Fruit fly (Drosophila melanogaster) whole organism, embryonic: ENCODE data around the gene Rpp30.

Experiments
- Atf6 ChIP-seq: fragments of 200-800 bp; sonication (Bioruptor generic); IDR thresholded peaks from 2 replicates; pipeline ENCODE4 v1.3.6; 2022; ENCODE audit warnings: missing biosample characterization, missing genetic modification characterization
- CG1024 ChIP-seq: fragments of 200-800 bp; sonication (Bioruptor generic); IDR thresholded peaks from 2 replicates; pipeline ENCODE4 v1.3.6; 2022; ENCODE audit warnings: missing biosample characterization, missing genetic modification characterization
- CG10462 ChIP-seq: fragments of 200-800 bp; sonication (Bioruptor generic); optimal IDR thresholded peaks from 2 replicates; lab custom pipeline; 2016; ENCODE audit warnings: missing biosample characterization, missing genetic modification characterization
- CG10654 ChIP-seq: fragments of 200-800 bp; sonication (Bioruptor generic); optimal IDR thresholded peaks from 2 replicates; lab custom pipeline; 2016; ENCODE audit warnings: missing biosample characterization, missing genetic modification characterization
- CG11560 ChIP-seq: fragments of 200-800 bp; sonication (Bioruptor generic); IDR thresholded peaks from 3 replicates; pipeline ENCODE4 v1.3.6; 2022; ENCODE audit warnings: missing biosample characterization, missing genetic modification characterization
- CG12391 ChIP-seq: fragments of 200-800 bp; sonication (Bioruptor generic); optimal IDR thresholded peaks from 3 replicates; lab custom pipeline; 2018; ENCODE audit warnings: missing biosample characterization, mild to moderate bottlenecking, missing genetic modification characterization, moderate library complexity
- CG12769 ChIP-seq: fragments of 200-800 bp; sonication (Bioruptor generic); optimal IDR thresholded peaks from 2 replicates; lab custom pipeline; 2019; ENCODE audit warnings: missing biosample characterization, mild to moderate bottlenecking, missing genetic modification characterization, moderate library complexity
- CG15011 ChIP-seq: fragments of 200-800 bp; sonication (Bioruptor generic); optimal IDR thresholded peaks from 3 replicates; lab custom pipeline; 2018; ENCODE audit warnings: missing biosample characterization, mild to moderate bottlenecking, missing genetic modification characterization
- CG15269 ChIP-seq: fragments of 200-800 bp; sonication (Bioruptor generic); optimal IDR thresholded peaks from 2 replicates; lab custom pipeline; 2018; ENCODE audit warnings: missing biosample characterization, mild to moderate bottlenecking, missing genetic modification characterization, moderate library complexity
- CG17359 ChIP-seq: fragments of 200-800 bp; sonication (Bioruptor generic); optimal IDR thresholded peaks from 3 replicates; lab custom pipeline; 2018; ENCODE audit warnings: missing biosample characterization, mild to moderate bottlenecking, missing genetic modification characterization, moderate library complexity
- CG18764 ChIP-seq: fragments of 200-800 bp; sonication (Bioruptor generic); optimal IDR thresholded peaks from 3 replicates; lab custom pipeline; 2016; ENCODE audit warnings: missing biosample characterization, missing genetic modification characterization
- CG31388 ChIP-seq: fragments of 200-800 bp; sonication (Bioruptor generic); optimal IDR thresholded peaks from 2 replicates; lab custom pipeline; 2016; ENCODE audit warnings: missing biosample characterization, missing genetic modification characterization
- CG43689 ChIP-seq: fragments of 200-800 bp; sonication (Bioruptor generic); IDR thresholded peaks from 2 replicates; pipeline ENCODE4 v1.3.6; 2022; ENCODE audit warnings: missing biosample characterization, missing genetic modification characterization
- CG5180 ChIP-seq: fragments of 200-800 bp; sonication (Bioruptor generic); optimal IDR thresholded peaks from 3 replicates; lab custom pipeline; 2017; ENCODE audit warnings: missing biosample characterization, missing genetic modification characterization, mild to moderate bottlenecking, moderate library complexity, missing genetic modification reagents
- CG5953 ChIP-seq: fragments of 200-800 bp; sonication (Bioruptor generic); IDR thresholded peaks from 2 replicates; pipeline ENCODE4 v1.3.6; 2022; ENCODE audit warnings: missing biosample characterization, missing genetic modification characterization
- CG8359 ChIP-seq: fragments of 200-800 bp; sonication (Bioruptor generic); optimal IDR thresholded peaks from 2 replicates; lab custom pipeline; 2017; ENCODE audit warnings: missing biosample characterization, mild to moderate bottlenecking, missing genetic modification characterization, borderline replicate concordance
- CHES-1-like ChIP-seq: fragments of 200-800 bp; sonication (Bioruptor generic); optimal IDR thresholded peaks from 2 replicates; lab custom pipeline; 2016; ENCODE audit warnings: missing biosample characterization, missing genetic modification characterization
- CkIIα-i1 ChIP-seq: fragments of 200-800 bp; sonication (Bioruptor generic); IDR thresholded peaks from 2 replicates; pipeline ENCODE4 v1.3.6; 2022; ENCODE audit warnings: missing biosample characterization, missing genetic modification characterization
- CrebB ChIP-seq: fragments of 200-800 bp; sonication (Bioruptor generic); optimal IDR thresholded peaks from 3 replicates; lab custom pipeline; 2018; ENCODE audit warnings: missing biosample characterization, mild to moderate bottlenecking, missing genetic modification characterization
- Dek ChIP-seq: fragments of 200-800 bp; sonication (Bioruptor generic); optimal IDR thresholded peaks from 3 replicates; lab custom pipeline; 2019; ENCODE audit warnings: missing biosample characterization, mild to moderate bottlenecking, missing genetic modification characterization, moderate library complexity
- ERR ChIP-seq: fragments of 200-800 bp; sonication (Bioruptor generic); optimal IDR thresholded peaks from 2 replicates; lab custom pipeline; 2016; ENCODE audit warnings: missing biosample characterization, missing genetic modification characterization
- H15 ChIP-seq: fragments of 200-800 bp; sonication (Bioruptor generic); IDR thresholded peaks from 3 replicates; pipeline ENCODE4 v1.3.6; 2022; ENCODE audit warnings: missing biosample characterization, missing genetic modification characterization
- HLH3B ChIP-seq: fragments of 200-800 bp; sonication (Bioruptor generic); IDR thresholded peaks from 2 replicates; pipeline ENCODE4 v1.3.6; 2022; ENCODE audit warnings: missing biosample characterization, missing genetic modification characterization
- Hr3 ChIP-seq: fragments of 200-800 bp; sonication (Bioruptor generic); optimal IDR thresholded peaks from 3 replicates; lab custom pipeline; 2016; ENCODE audit warnings: missing biosample characterization, missing genetic modification characterization
- Hsf ChIP-seq: fragments of 200-800 bp; sonication (Bioruptor generic); optimal IDR thresholded peaks from 3 replicates; lab custom pipeline; 2016; ENCODE audit warnings: missing biosample characterization, missing genetic modification characterization
- Meics ChIP-seq: fragments of 200-800 bp; sonication (Bioruptor generic); optimal IDR thresholded peaks from 2 replicates; lab custom pipeline; 2017; ENCODE audit warnings: missing biosample characterization, mild to moderate bottlenecking, missing genetic modification characterization
- Myb ChIP-seq: fragments of 200-800 bp; sonication (Bioruptor generic); optimal IDR thresholded peaks from 2 replicates; lab custom pipeline; 2016; ENCODE audit warnings: missing biosample characterization, missing genetic modification characterization
- NC2β ChIP-seq: fragments of 200-800 bp; sonication (Bioruptor generic); optimal IDR thresholded peaks from 2 replicates; lab custom pipeline; 2016; ENCODE audit warnings: missing biosample characterization, missing genetic modification characterization
- NK7.1 ChIP-seq: fragments of 200-800 bp; sonication (Bioruptor generic); optimal IDR thresholded peaks from 3 replicates; lab custom pipeline; 2016; ENCODE audit warnings: missing biosample characterization, missing genetic modification characterization
- Nf-YC ChIP-seq: fragments of 200-800 bp; optimal IDR thresholded peaks from 3 replicates; lab custom pipeline; 2019; ENCODE audit warnings: missing biosample characterization, mild to moderate bottlenecking, missing genetic modification characterization, moderate library complexity
- Oaz ChIP-seq: fragments of 200-800 bp; sonication (Bioruptor generic); IDR thresholded peaks from 2 replicates; pipeline ENCODE4 v1.3.6; 2022; ENCODE audit warnings: missing biosample characterization, missing genetic modification characterization
- Sry-δ ChIP-seq: fragments of 200-800 bp; sonication (Bioruptor generic); optimal IDR thresholded peaks from 2 replicates; lab custom pipeline; 2016; ENCODE audit warnings: missing biosample characterization, missing genetic modification characterization
- aop ChIP-seq: fragments of 200-800 bp; sonication (Bioruptor generic); IDR thresholded peaks from 2 replicates; pipeline ENCODE4 v1.3.6; 2022; ENCODE audit warnings: missing biosample characterization, missing genetic modification characterization
- ash1 ChIP-seq: fragments of 200-800 bp; sonication (Bioruptor generic); optimal IDR thresholded peaks from 2 replicates; lab custom pipeline; 2018; ENCODE audit warnings: missing biosample characterization, mild to moderate bottlenecking, missing genetic modification characterization
- bowl ChIP-seq: fragments of 200-800 bp; sonication (Bioruptor generic); IDR thresholded peaks from 2 replicates; pipeline ENCODE4 v1.3.6; 2022; ENCODE audit warnings: missing biosample characterization, missing genetic modification characterization
- br ChIP-seq: fragments of >200 bp; optimal IDR thresholded peaks from 2 replicates; lab custom pipeline; 2017
- caup ChIP-seq: fragments of 200-800 bp; sonication (Bioruptor generic); optimal IDR thresholded peaks from 3 replicates; lab custom pipeline; 2017; ENCODE audit warnings: missing biosample characterization, mild to moderate bottlenecking, missing genetic modification characterization, moderate library complexity; ENCODE audit not compliant: severe bottlenecking
- dm ChIP-seq: fragments of 200-800 bp; sonication (Bioruptor generic); optimal IDR thresholded peaks from 3 replicates; lab custom pipeline; 2016; ENCODE audit warnings: missing biosample characterization, missing genetic modification characterization
- ems ChIP-seq: fragments of 200-800 bp; sonication (Bioruptor generic); optimal IDR thresholded peaks from 3 replicates; lab custom pipeline; 2016; ENCODE audit warnings: missing biosample characterization, missing genetic modification characterization
- eve ChIP-seq, 2 experiments: fragments of >200 bp; optimal IDR thresholded peaks; 2 replicates each; lab custom pipeline; 2017; ENCODE audit warnings: missing biosample characterization in 2 of 2, missing genetic modification characterization in 2 of 2
- exex ChIP-seq: fragments of 200-800 bp; sonication (Bioruptor generic); optimal IDR thresholded peaks from 4 replicates; lab custom pipeline; 2018; ENCODE audit warnings: missing biosample characterization, mild to moderate bottlenecking, missing genetic modification characterization, moderate library complexity
- fd96Cb ChIP-seq: fragments of 200-800 bp; sonication (Bioruptor generic); optimal IDR thresholded peaks from 2 replicates; lab custom pipeline; 2018; ENCODE audit warnings: missing biosample characterization, mild to moderate bottlenecking, missing genetic modification characterization, moderate library complexity
- ftz-f1 ChIP-seq: fragments of 200-800 bp; sonication (Bioruptor generic); optimal IDR thresholded peaks from 2 replicates; lab custom pipeline; 2016; ENCODE audit warnings: missing biosample characterization, missing genetic modification characterization
- hb ChIP-seq: fragments of 200-800 bp; sonication (Bioruptor generic); IDR thresholded peaks from 3 replicates; pipeline ENCODE4 v1.3.6; 2022; ENCODE audit warnings: missing biosample characterization, missing genetic modification characterization; ENCODE audit not compliant: partially characterized antibody
- kah ChIP-seq: fragments of 200-800 bp; sonication (Bioruptor generic); optimal IDR thresholded peaks from 2 replicates; lab custom pipeline; 2018; ENCODE audit warnings: missing biosample characterization, mild to moderate bottlenecking, missing genetic modification characterization
- lov ChIP-seq, 2 experiments: fragments of 200-800 bp in 1 of 2; fragments of >200 bp in 1 of 2; sonication (Bioruptor generic) in 1 of 2; IDR thresholded peaks in 1 of 2; optimal IDR thresholded peaks in 1 of 2; 2 replicates in 1 of 2; 3 replicates in 1 of 2; pipeline versions ENCODE4 v1.3.6 to Lab custom; 2017 to 2022; ENCODE audit warnings: missing biosample characterization in 1 of 2, missing genetic modification characterization in 1 of 2
- nau ChIP-seq: fragments of 200-800 bp; sonication (Bioruptor generic); optimal IDR thresholded peaks from 3 replicates; lab custom pipeline; 2017; ENCODE audit warnings: missing biosample characterization, mild to moderate bottlenecking, missing genetic modification characterization, missing genetic modification reagents
- pfk ChIP-seq: fragments of 200-800 bp; sonication (Bioruptor generic); optimal IDR thresholded peaks from 2 replicates; lab custom pipeline; 2018; ENCODE audit warnings: missing biosample characterization, mild to moderate bottlenecking, missing genetic modification characterization, moderate library complexity
- slp2 ChIP-seq: fragments of 200-800 bp; sonication (Bioruptor generic); optimal IDR thresholded peaks from 2 replicates; lab custom pipeline; 2016; ENCODE audit warnings: missing biosample characterization, missing genetic modification characterization

The Rpp30 gene

dm6 chr2L:267441-268089 is 15.4 kb upstream of the Rpp30 start, which contains the start of gene CG17075 (continued):
- TF ChIP-seq CG1024 (peak; percentile 87), CG18764 (GFP tag; lab: Kevin White, UChicago) (peak; percentile 88), CG12391 (tag; lab: Kevin White, UChicago) (peak; percentile 96), Myb (GFP tag; lab: Kevin White, UChicago) (peak; percentile 50), nau (GFP tag; lab: Kevin White, UChicago) (no peak), NC2β (GFP tag; lab: Kevin White, UChicago) (peak; percentile 65), CG10462 (GFP tag; lab: Kevin White, UChicago) (peak; percentile 88), CG31388 (peak; percentile 81), dm (GFP tag; lab: Kevin White, UChicago) (peak; percentile 31), lov (optimal IDR thresholded peaks at IDR 0.05; lab: Kevin White, UChicago) (no peak), lov (GFP tag; IDR thresholded peaks at IDR 0.05; lab: Robert Waterston, UW) (peak; percentile 72; the same call in 1 of the 3 replicates), CG15011 (peak; percentile 88), CG11560 (tag; lab: Robert Waterston, UW) (peak; percentile 84), CG15269 (peak; percentile 97), CG43689 (peak; percentile 89), kah (GFP tag; lab: Kevin White, UChicago) (peak; percentile 73), Hr3 (GFP tag; lab: Kevin White, UChicago) (peak; percentile 93), slp2 (peak; percentile 56), hb (GFP tag; lab: Robert Waterston, UW) (no peak), CG5953 (GFP tag; lab: Robert Waterston, UW) (peak; percentile 91), CG8359 (GFP tag; lab: Kevin White, UChicago) (peak; percentile 68), caup (GFP tag; lab: Kevin White, UChicago) (peak; percentile 96), NK7.1 (GFP tag; lab: Kevin White, UChicago) (peak; percentile 39), CG17359 (tag; lab: Kevin White, UChicago) (peak; percentile 96), Nf-YC (tag; lab: Kevin White, UChicago) (peak; percentile 76), ash1 (no peak), fd96Cb (tag; lab: Kevin White, UChicago) (peak; percentile 93), bowl (peak; percentile 88), Meics (peak; percentile 97), aop (GFP tag; lab: Robert Waterston, UW) (peak; percentile 83; the same call in 1 of the 2 replicates), HLH3B (GFP tag; lab: Robert Waterston, UW) (peak; percentile 96), CHES-1-like (GFP tag; lab: Kevin White, UChicago) (peak; percentile 68), Dek (tag; lab: Kevin White, UChicago) (peak; percentile 96), CG10654 (GFP tag; lab: Kevin White, UChicago) (peak; percentile 89), eve (GFP tag; optimal IDR thresholded peaks at IDR 0.05; lab: Kevin White, UChicago) (no peak), exex (tag; lab: Kevin White, UChicago) (peak; percentile 79), CrebB (tag; lab: Kevin White, UChicago) (peak; percentile 90), br (lab: Kevin White, UChicago) (no peak), Hsf (peak; percentile 91), Oaz (GFP tag; lab: Robert Waterston, UW) (peak; percentile 97), Atf6 (GFP tag; lab: Robert Waterston, UW) (peak; percentile 97), pfk (GFP tag; lab: Kevin White, UChicago) (no peak), ERR (peak; percentile 69), CG5180 (GFP tag; lab: Kevin White, UChicago) (peak; percentile 99), Sry-δ (GFP tag; lab: Kevin White, UChicago) (peak; percentile 28), ems (GFP tag; lab: Kevin White, UChicago) (peak; percentile 84), CG12769 (tag; lab: Kevin White, UChicago) (peak; percentile 94), CkIIα-i1 (GFP tag; lab: Robert Waterston, UW) (peak; percentile 71; the same call in 1 of the 2 replicates), H15 (GFP tag; lab: Robert Waterston, UW) (peak; percentile 93), ftz-f1 (GFP tag; lab: Kevin White, UChicago) (peak; percentile 41)
